Worm (Caenorhabditis elegans) whole organism, L1 larva: ENCODE measurements around the gene sago-1.
A peak's percentile ranks its signal among the peaks of the same experiment; 100 is the strongest.

ENCODE experiments used
- C16A3.4 ChIP-seq: fragments of 150-350 bp; optimal IDR thresholded peaks from 2 replicates; lab custom pipeline; 2014; ENCODE audit warnings: missing biosample characterization, missing genetic modification characterization
- F16B12.6 ChIP-seq: fragments of 150-350 bp; optimal IDR thresholded peaks from 2 replicates; lab custom pipeline; 2014; ENCODE audit warnings: missing biosample characterization, missing genetic modification characterization
- aha-1 ChIP-seq: fragments of 150-350 bp; optimal IDR thresholded peaks from 2 replicates; lab custom pipeline; 2014; ENCODE audit warnings: missing biosample characterization, missing genetic modification characterization
- blmp-1 ChIP-seq: fragments of 150-350 bp; optimal IDR thresholded peaks from 2 replicates; lab custom pipeline; 2014; ENCODE audit warnings: missing biosample characterization, missing genetic modification characterization
- ceh-8 ChIP-seq: fragments of 200-800 bp; sonication (Bioruptor generic); optimal IDR thresholded peaks from 2 replicates; lab custom pipeline; 2018; ENCODE audit warnings: mild to moderate bottlenecking, missing genetic modification characterization, moderate library complexity, missing compliant biosample characterization
- ceh-82 ChIP-seq, 3 experiments: fragments of 150-350 bp in 1 of 3; sonication (generic microtip) in 2 of 3; optimal IDR thresholded peaks; 2 replicates each; lab custom pipeline; 2014 to 2017; ENCODE audit warnings: missing biosample characterization in 3 of 3, missing genetic modification characterization in 3 of 3
- ces-1 ChIP-seq: fragments of 150-350 bp; optimal IDR thresholded peaks from 2 replicates; lab custom pipeline; 2014; ENCODE audit warnings: missing biosample characterization, missing genetic modification reagents, missing genetic modification characterization
- efl-3 ChIP-seq: fragments of 200-800 bp; sonication (Bioruptor generic); optimal IDR thresholded peaks from 2 replicates; lab custom pipeline; 2018; ENCODE audit warnings: mild to moderate bottlenecking, missing genetic modification characterization, missing compliant biosample characterization
- egl-13 ChIP-seq: sonication (generic microtip); optimal IDR thresholded peaks from 2 replicates; lab custom pipeline; 2016; ENCODE audit warnings: missing genotype, missing genetic modification reagents, missing genetic modification characterization, missing compliant biosample characterization
- egl-27 ChIP-seq, 2 experiments: fragments of 150-350 bp in 1 of 2; sonication (generic microtip); optimal IDR thresholded peaks; 3 replicates each; lab custom pipeline; 2017 to 2018; ENCODE audit warnings: missing biosample characterization in 2 of 2, missing genetic modification characterization in 2 of 2, missing genetic modification reagents in 2 of 2
- elt-2 ChIP-seq: sonication (generic microtip); optimal IDR thresholded peaks from 2 replicates; lab custom pipeline; 2016; ENCODE audit warnings: missing genetic modification characterization, mild to moderate bottlenecking, inconsistent platforms, missing compliant biosample characterization, missing genetic modification reagents
- elt-3 ChIP-seq, 6 experiments: fragments of 150-350 bp in 1 of 6; sonication (generic microtip); optimal IDR thresholded peaks; 2 replicates each; lab custom pipeline; 2017 to 2018; ENCODE audit warnings: missing biosample characterization in 6 of 6, missing genetic modification characterization in 6 of 6, inconsistent platforms in 1 of 6
- fkh-10 ChIP-seq: sonication (generic microtip); optimal IDR thresholded peaks from 2 replicates; lab custom pipeline; 2017; ENCODE audit warnings: missing biosample characterization, missing genetic modification reagents, missing genetic modification characterization
- fkh-4 ChIP-seq: sonication (generic microtip); optimal IDR thresholded peaks from 2 replicates; lab custom pipeline; 2016; ENCODE audit warnings: missing compliant biosample characterization, missing genetic modification characterization, borderline replicate concordance
- fos-1 ChIP-seq: fragments of 150-350 bp; optimal IDR thresholded peaks from 2 replicates; lab custom pipeline; 2014; ENCODE audit warnings: missing biosample characterization, missing genetic modification characterization
- lin-14 ChIP-seq: fragments of 200-800 bp; sonication (Bioruptor generic); optimal IDR thresholded peaks from 2 replicates; lab custom pipeline; 2018; ENCODE audit warnings: mild to moderate bottlenecking, missing genetic modification characterization, moderate library complexity, missing compliant biosample characterization
- lin-35 ChIP-seq, 2 experiments: fragments of 150-350 bp; optimal IDR thresholded peaks; 2 replicates each; lab custom pipeline; 2014; ENCODE audit warnings: missing biosample characterization in 2 of 2, missing genetic modification characterization in 2 of 2, missing genetic modification reagents in 2 of 2
- lir-3 ChIP-seq: sonication (generic microtip); optimal IDR thresholded peaks from 2 replicates; lab custom pipeline; 2016; ENCODE audit warnings: mild to moderate bottlenecking, missing genetic modification characterization, moderate library complexity, missing compliant biosample characterization; ENCODE audit not compliant: poor library complexity
- nhr-19 ChIP-seq: fragments of 200-800 bp; sonication (Bioruptor generic); conservative IDR thresholded peaks from 2 replicates; pipeline ENCODE4 v1.3.6; 2022; ENCODE audit warnings: missing genetic modification characterization, missing compliant biosample characterization
- nhr-20 ChIP-seq: sonication (generic microtip); optimal IDR thresholded peaks from 2 replicates; lab custom pipeline; 2016; ENCODE audit warnings: mild to moderate bottlenecking, missing genetic modification characterization, missing compliant biosample characterization
- nhr-237 ChIP-seq: fragments of 150-350 bp; optimal IDR thresholded peaks from 2 replicates; lab custom pipeline; 2014; ENCODE audit warnings: missing biosample characterization, missing genetic modification characterization
- nhr-71 ChIP-seq: sonication (generic microtip); optimal IDR thresholded peaks from 2 replicates; lab custom pipeline; 2016; ENCODE audit warnings: mild to moderate bottlenecking, missing genetic modification characterization, moderate library complexity, missing compliant biosample characterization
- nhr-77 ChIP-seq: fragments of 150-350 bp; optimal IDR thresholded peaks from 2 replicates; lab custom pipeline; 2014; ENCODE audit warnings: missing biosample characterization, missing genetic modification characterization
- nhr-84 ChIP-seq: sonication (generic microtip); optimal IDR thresholded peaks from 2 replicates; lab custom pipeline; 2017; ENCODE audit warnings: missing biosample characterization, missing genetic modification characterization
- nhr-85 ChIP-seq: sonication (generic microtip); peaks from one replicate; lab custom pipeline; 2016; ENCODE audit warnings: missing genetic modification characterization, inconsistent platforms, missing compliant biosample characterization
- nhr-90 ChIP-seq: sonication (generic microtip); optimal IDR thresholded peaks from 2 replicates; lab custom pipeline; 2016; ENCODE audit warnings: mild to moderate bottlenecking, missing genetic modification characterization, missing compliant biosample characterization; ENCODE audit not compliant: poor library complexity
- pag-3 ChIP-seq: sonication (generic microtip); optimal IDR thresholded peaks from 2 replicates; lab custom pipeline; 2017; ENCODE audit warnings: missing genetic modification characterization, mild to moderate bottlenecking, missing compliant biosample characterization, antibody characterized with exemption, borderline replicate concordance; ENCODE audit not compliant: insufficient read depth
- pax-3 ChIP-seq: fragments of 200-800 bp; sonication (Bioruptor generic); optimal IDR thresholded peaks from 2 replicates; lab custom pipeline; 2018; ENCODE audit warnings: mild to moderate bottlenecking, missing genetic modification characterization, moderate library complexity, missing compliant biosample characterization
- pqm-1 ChIP-seq: sonication (generic microtip); optimal IDR thresholded peaks from 3 replicates; lab custom pipeline; 2017; ENCODE audit warnings: missing biosample characterization, missing genetic modification characterization
- rnt-1 ChIP-seq: sonication (generic microtip); optimal IDR thresholded peaks from 2 replicates; lab custom pipeline; 2016; ENCODE audit warnings: mild to moderate bottlenecking, missing genetic modification characterization, moderate library complexity, missing compliant biosample characterization
- snu-23 ChIP-seq: sonication (generic microtip); optimal IDR thresholded peaks from 2 replicates; lab custom pipeline; 2016; ENCODE audit warnings: missing genetic modification characterization, missing compliant biosample characterization
- sox-4 ChIP-seq: sonication (generic microtip); optimal IDR thresholded peaks from 2 replicates; lab custom pipeline; 2016; ENCODE audit warnings: missing genetic modification characterization, missing compliant biosample characterization
- sup-37 ChIP-seq: fragments of 200-800 bp; sonication (Bioruptor generic); optimal IDR thresholded peaks from 2 replicates; lab custom pipeline; 2018; ENCODE audit warnings: mild to moderate bottlenecking, missing genetic modification characterization, missing compliant biosample characterization
- swsn-7 ChIP-seq: sonication (generic microtip); optimal IDR thresholded peaks from 2 replicates; lab custom pipeline; 2016; ENCODE audit warnings: missing genetic modification characterization, missing compliant biosample characterization
- tbx-2 ChIP-seq: sonication (generic microtip); optimal IDR thresholded peaks from 2 replicates; lab custom pipeline; 2016; ENCODE audit warnings: missing genetic modification characterization, missing compliant biosample characterization
- tlp-1 ChIP-seq: fragments of 150-350 bp; optimal IDR thresholded peaks from 2 replicates; lab custom pipeline; 2014; ENCODE audit warnings: missing biosample characterization, missing genetic modification characterization
- unc-130 ChIP-seq: fragments of 150-350 bp; optimal IDR thresholded peaks from 2 replicates; lab custom pipeline; 2017; ENCODE audit warnings: missing biosample characterization, missing genetic modification characterization, inconsistent platforms
- unc-30 ChIP-seq: sonication (generic microtip); optimal IDR thresholded peaks from 2 replicates; lab custom pipeline; 2017; ENCODE audit warnings: missing biosample characterization, missing genetic modification characterization
- unc-62 ChIP-seq: fragments of 150-350 bp; optimal IDR thresholded peaks from 2 replicates; lab custom pipeline; 2014; ENCODE audit warnings: missing biosample characterization, missing genetic modification reagents, missing genetic modification characterization
- unc-98 ChIP-seq: fragments of 200-800 bp; sonication (Bioruptor generic); IDR thresholded peaks from 2 replicates; pipeline ENCODE4 v1.3.6; 2022; ENCODE audit warnings: missing genetic modification characterization, missing compliant biosample characterization
- vab-15 ChIP-seq: sonication (generic microtip); optimal IDR thresholded peaks from 2 replicates; lab custom pipeline; 2017; ENCODE audit warnings: missing genotype, mild to moderate bottlenecking, missing genetic modification characterization, missing compliant biosample characterization
- zip-4 ChIP-seq: fragments of 200-800 bp; sonication (Bioruptor generic); optimal IDR thresholded peaks from 2 replicates; lab custom pipeline; 2018; ENCODE audit warnings: mild to moderate bottlenecking, missing genetic modification characterization, moderate library complexity, missing compliant biosample characterization
- ztf-4 ChIP-seq: fragments of 150-350 bp; optimal IDR thresholded peaks from 2 replicates; lab custom pipeline; 2014; ENCODE audit warnings: missing biosample characterization, missing genetic modification characterization

The sago-1 gene

ce11 chrV:6303471-6303870 is at the start of gene sago-1:
Gene sago-1, plus strand, starts transcription at chrV:6303771.
- TF ChIP-seq pax-3 (tag; lab: Kevin White, UChicago): no peak
- TF ChIP-seq nhr-237: no peak
- TF ChIP-seq unc-30 (tag; lab: Kevin White, UChicago): no peak
- no peak for TF ChIP-seq unc-98 (GFP tag; lab: Robert Waterston, UW)
- TF ChIP-seq nhr-77 (tag; lab: Kevin White, UChicago): no peak
- no peak for TF ChIP-seq pag-3 (tag; lab: Kevin White, UChicago)
- TF ChIP-seq unc-62 (GFP tag; lab: Kevin White, UChicago): no peak
- TF ChIP-seq nhr-71 (tag; lab: Kevin White, UChicago): no peak
- TF ChIP-seq ceh-8 (GFP tag; lab: Kevin White, UChicago): no peak
- TF ChIP-seq snu-23 (GFP tag; lab: Kevin White, UChicago): no peak
- no peak for TF ChIP-seq nhr-20
- TF ChIP-seq fos-1 (tag; lab: Kevin White, UChicago): no peak
- no peak for TF ChIP-seq lir-3 (tag; lab: Kevin White, UChicago)
- TF ChIP-seq ztf-4: no peak
- TF ChIP-seq swsn-7 (tag; lab: Kevin White, UChicago): no peak
- TF ChIP-seq F16B12.6 (tag; lab: Kevin White, UChicago): no peak
- no peak for TF ChIP-seq tbx-2 (tag; lab: Kevin White, UChicago)
- TF ChIP-seq tlp-1 (tag; lab: Kevin White, UChicago): no peak
- TF ChIP-seq, all 84 proteins: peak for 0

ce11 chrV:6253936-6254335 is 49.6 kb upstream of the sago-1 start:
- TF ChIP-seq fkh-10 (GFP tag; lab: Kevin White, UChicago) (no peak), sox-4 (no peak), F16B12.6 (tag; lab: Kevin White, UChicago) (no peak), efl-3 (GFP tag; lab: Kevin White, UChicago) (peak; percentile 4), unc-62 (GFP tag; lab: Kevin White, UChicago) (no peak), C16A3.4 (tag; lab: Kevin White, UChicago) (no peak), lin-14 (peak; percentile 65), sup-37 (GFP tag; lab: Kevin White, UChicago) (no peak), unc-98 (GFP tag; lab: Robert Waterston, UW) (no peak), egl-13 (tag; lab: Kevin White, UChicago) (no peak), snu-23 (GFP tag; lab: Kevin White, UChicago) (peak; percentile 9), nhr-20 (peak; percentile 26), nhr-85 (tag; lab: Kevin White, UChicago) (peak; percentile 92)
- TF ChIP-seq, all 84 proteins: peak for 5

ce11 chrV:6259139-6259538 is 44.4 kb upstream of the sago-1 start, which contains the start of gene K08B12.1:
Gene K08B12.1, plus strand, starts transcription at chrV:6259367.
- TF ChIP-seq blmp-1 (tag; lab: Kevin White, UChicago) (peak; percentile 99), ceh-82 (tag; optimal IDR thresholded peaks at IDR 0.05; lab: Kevin White, UChicago) (no peak), elt-3 (tag; optimal IDR thresholded peaks at IDR 0.05; lab: Kevin White, UChicago) (peak in 1 of 6 experiments; percentile 38), rnt-1 (no peak), sup-37 (GFP tag; lab: Kevin White, UChicago) (no peak), elt-2 (tag; lab: Kevin White, UChicago) (no peak)

ce11 chrV:6267237-6267812 is 36.2 kb upstream of the sago-1 start, which contains the start of gene mrck-1:
Gene mrck-1, minus strand, starts transcription at chrV:6267287.
- TF ChIP-seq nhr-90 (tag; lab: Kevin White, UChicago) (peak; percentile 92), unc-130 (tag; lab: Kevin White, UChicago) (peak; percentile 85), elt-2 (tag; lab: Kevin White, UChicago) (peak; percentile 21), ceh-82 (tag; optimal IDR thresholded peaks at IDR 0.05; lab: Kevin White, UChicago) (peak; percentile 92 to 97 (median 93)), egl-27 (tag; optimal IDR thresholded peaks at IDR 0.05; lab: Kevin White, UChicago) (peak; percentile 45 to 62), aha-1 (peak; percentile 53), nhr-20 (peak; percentile 97), lin-14 (peak; percentile 99), nhr-84 (tag; lab: Kevin White, UChicago) (no peak), nhr-19 (peak; percentile 92), lin-35 (GFP tag; optimal IDR thresholded peaks at IDR 0.05; lab: Kevin White, UChicago) (peak; percentile 83 to 91), zip-4 (peak; percentile 73), rnt-1 (peak; percentile 96), ces-1 (GFP tag; lab: Kevin White, UChicago) (peak; percentile 95), fkh-4 (tag; lab: Kevin White, UChicago) (peak; percentile 87), fos-1 (tag; lab: Kevin White, UChicago) (peak; percentile 89), vab-15 (tag; lab: Kevin White, UChicago) (peak; percentile 94), pqm-1 (tag; lab: Kevin White, UChicago) (no peak), fkh-10 (GFP tag; lab: Kevin White, UChicago) (peak; percentile 65), F16B12.6 (tag; lab: Kevin White, UChicago) (peak; percentile 56), pag-3 (tag; lab: Kevin White, UChicago) (no peak)
